Worm (Caenorhabditis elegans): Measurements from ENCODE around the gene C11D2.4.

The C11D2.4 gene

ce11 chrIV:6155296-6155695 is 1.5 kb downstream of the C11D2.4 start, which contains the start of gene C11D2.7:
TSS of gene C11D2.7 (minus strand) at chrIV:6155396.
- TF ChIP-seq nhr-237 (tag; optimal IDR thresholded peaks at IDR 0.05) (no peak), mdl-1 (tag; optimal IDR thresholded peaks at IDR 0.05) (no peak), snpc-4 (tag; optimal IDR thresholded peaks at IDR 0.05) (no peak), nhr-25 (tag; optimal IDR thresholded peaks at IDR 0.05) (no peak), mab-5 (tag; optimal IDR thresholded peaks at IDR 0.05) (no peak), lsy-2 (tag; optimal IDR thresholded peaks at IDR 0.05) (no peak), ceh-16 (tag; optimal IDR thresholded peaks at IDR 0.05) (no peak), sma-9 (GFP tag; optimal IDR thresholded peaks at IDR 0.05) (no peak), sma-9 (tag; optimal IDR thresholded peaks at IDR 0.05) (no peak)

DNA sequence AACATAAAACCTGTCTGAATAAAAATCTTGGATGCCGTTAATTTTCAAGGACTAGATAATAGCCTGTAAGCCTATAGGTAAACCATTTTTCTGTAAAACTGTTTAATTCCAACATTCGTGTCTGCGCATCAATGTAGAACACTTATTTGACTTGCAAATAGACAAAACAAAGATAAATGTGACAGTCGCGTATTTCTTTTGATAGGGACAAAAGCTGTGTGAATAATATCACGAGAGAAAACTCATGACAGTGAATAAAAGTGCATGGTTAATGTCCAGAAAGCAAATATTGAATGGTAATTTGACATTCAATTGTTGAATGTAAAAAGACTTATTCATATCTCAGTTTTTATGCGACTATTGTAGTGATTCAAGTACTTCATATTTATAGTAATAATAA is 5.2 kb downstream of the C11D2.4 start, which contains the start of gene C11D2.3:
C11D2.3 (plus strand) TSS at position 301 of the 400 bp plus-strand sequence.
- TF ChIP-seq nhr-77 (tag; optimal IDR thresholded peaks at IDR 0.05) (no peak), ZK546.5 (tag; optimal IDR thresholded peaks at IDR 0.05) (no peak), dmd-4 (tag; optimal IDR thresholded peaks at IDR 0.05) (no peak), ztf-11 (tag; optimal IDR thresholded peaks at IDR 0.05) (no peak), ztf-1 (GFP tag; conservative IDR thresholded peaks at IDR 0.05) (no peak), nhr-237 (tag; optimal IDR thresholded peaks at IDR 0.05) (no peak), fos-1 (tag; optimal IDR thresholded peaks at IDR 0.05) (no peak)

ce11 chrIV:6149359-6149758 is 7.4 kb downstream of the C11D2.4 start:
- TF ChIP-seq snpc-4 (tag; optimal IDR thresholded peaks at IDR 0.05) (no peak), gmeb-1 (tag; optimal IDR thresholded peaks at IDR 0.05) (no peak), nhr-129 (tag; optimal IDR thresholded peaks at IDR 0.05) (no peak), nhr-21 (tag; optimal IDR thresholded peaks at IDR 0.05) (no peak), mbf-1 (tag; optimal IDR thresholded peaks at IDR 0.05) (no peak)

DNA sequence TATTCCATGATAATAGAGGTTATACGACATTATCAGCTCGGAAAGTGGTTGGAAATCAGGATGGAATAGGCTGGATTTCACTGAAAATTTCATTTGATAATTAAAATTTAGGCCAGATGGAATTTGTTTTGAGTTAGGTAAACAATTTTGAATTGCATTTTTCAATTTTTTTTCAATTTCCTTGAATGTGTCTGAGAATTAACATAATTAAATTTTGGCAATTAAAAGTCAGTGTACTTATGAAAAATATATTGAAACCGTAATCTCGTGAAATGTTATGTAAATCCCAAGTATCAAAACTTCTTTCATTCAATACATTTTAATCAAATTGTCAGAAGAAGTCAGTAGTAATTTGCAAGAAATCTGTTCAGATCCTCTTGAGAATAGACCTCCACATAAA is 10.8 kb downstream of the C11D2.4 start:
- TF ChIP-seq nhr-25 (tag; optimal IDR thresholded peaks at IDR 0.05) (no peak), lin-11 (tag; optimal IDR thresholded peaks at IDR 0.05) (no peak), nhr-77 (tag; optimal IDR thresholded peaks at IDR 0.05) (no peak), sma-3 (GFP tag; optimal IDR thresholded peaks at IDR 0.05) (no peak), nhr-12 (tag; optimal IDR thresholded peaks at IDR 0.05) (no peak), nhr-237 (tag; optimal IDR thresholded peaks at IDR 0.05) (no peak), mbf-1 (tag; optimal IDR thresholded peaks at IDR 0.05) (no peak), unc-55 (GFP tag; optimal IDR thresholded peaks at IDR 0.05) (no peak), mdl-1 (tag; optimal IDR thresholded peaks at IDR 0.05) (no peak), F13H6.1 (tag; optimal IDR thresholded peaks at IDR 0.05) (no peak), nhr-11 (tag; optimal IDR thresholded peaks at IDR 0.05) (no peak), lsy-2 (tag; optimal IDR thresholded peaks at IDR 0.05) (no peak)

- TF ChIP-seq alr-1 (tag; optimal IDR thresholded peaks at IDR 0.05) = no peak
- no peak for TF ChIP-seq unc-55 (GFP tag; optimal IDR thresholded peaks at IDR 0.05)
- no peak for TF ChIP-seq unc-39 (tag; optimal IDR thresholded peaks at IDR 0.05)
- no peak for TF ChIP-seq nhr-23 (tag; optimal IDR thresholded peaks at IDR 0.05)
- TF ChIP-seq blmp-1 (tag; optimal IDR thresholded peaks at IDR 0.05; ENCODE audit: insufficient read depth) = no peak
- TF ChIP-seq nhr-237 (tag; optimal IDR thresholded peaks at IDR 0.05) = no peak
- TF ChIP-seq ZK546.5 (tag; optimal IDR thresholded peaks at IDR 0.05) = no peak
- no peak for TF ChIP-seq fos-1 (tag; optimal IDR thresholded peaks at IDR 0.05)
- TF ChIP-seq lsy-2 (tag; optimal IDR thresholded peaks at IDR 0.05) = no peak
- no peak for TF ChIP-seq mab-5 (tag; optimal IDR thresholded peaks at IDR 0.05)
These were observed 16.1 kb downstream of the C11D2.4 start for ce11 chrIV:6140700-6141099.

- TF ChIP-seq Y55F3AM.14 (GFP tag; optimal IDR thresholded peaks at IDR 0.05) = no peak
- TF ChIP-seq unc-39 (tag; optimal IDR thresholded peaks at IDR 0.05) = no peak
- TF ChIP-seq unc-62 (GFP tag; optimal IDR thresholded peaks at IDR 0.05) = no peak
- no peak for TF ChIP-seq nhr-10 (tag; optimal IDR thresholded peaks at IDR 0.05)
These were observed 21.2 kb downstream of the C11D2.4 start for ce11 chrIV:6135592-6135991.
